Worm (Caenorhabditis elegans) whole organism, dauer: Measurements from ENCODE around the gene pola-1.
"Not testable (repeated sequence)": the region's sequence is repeated elsewhere in the genome, so short reads cannot be mapped to it uniquely, and the experiment has no call there.

Source experiments
- unc-62 ChIP-seq: sonication (generic microtip); optimal IDR thresholded peaks from 2 replicates; lab custom pipeline; 2017; ENCODE audit warnings: missing biosample characterization, missing genetic modification reagents, missing genetic modification characterization

Gene pola-1

DNA sequence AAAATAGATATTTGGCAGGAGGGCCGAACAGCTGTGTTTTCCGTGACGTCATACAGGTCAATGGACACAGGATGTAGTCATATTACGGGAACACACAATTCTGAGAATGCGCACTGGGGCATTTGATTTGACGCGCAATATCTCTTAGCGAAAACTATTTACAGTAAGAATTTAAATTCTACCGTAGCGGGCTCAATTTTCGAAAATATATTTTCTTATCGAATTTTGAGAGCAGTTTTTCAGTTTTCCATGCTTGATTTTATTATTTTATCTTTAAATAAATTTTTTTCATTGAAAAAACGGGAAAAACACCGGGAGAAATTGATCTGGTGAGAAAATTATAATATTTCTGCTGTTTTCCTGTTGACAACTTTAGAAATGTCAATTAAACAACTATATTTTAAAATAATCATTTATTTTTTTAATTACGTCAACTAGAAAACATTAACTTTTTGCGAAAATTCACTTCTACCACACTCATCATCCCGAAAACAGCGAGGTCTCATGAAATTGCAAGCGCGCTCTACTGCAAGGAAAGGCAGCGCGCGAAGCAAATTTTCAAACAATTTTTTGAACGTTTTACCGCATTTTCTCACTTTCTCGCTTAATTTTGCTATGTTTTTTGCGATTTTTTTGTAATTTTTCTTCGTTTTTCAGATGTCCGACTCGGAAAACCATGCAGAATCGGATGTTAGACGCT is at the start of gene pola-1, which contains the start of gene Y47D3A.1:
TSS of gene pola-1 (plus strand) at position 658 of the 700 bp plus-strand sequence.
TSS of gene Y47D3A.1 (minus strand) at position 51 of the 700 bp plus-strand sequence.
- no peak for TF ChIP-seq unc-62 (GFP tag; lab: Kevin White, UChicago)

DNA sequence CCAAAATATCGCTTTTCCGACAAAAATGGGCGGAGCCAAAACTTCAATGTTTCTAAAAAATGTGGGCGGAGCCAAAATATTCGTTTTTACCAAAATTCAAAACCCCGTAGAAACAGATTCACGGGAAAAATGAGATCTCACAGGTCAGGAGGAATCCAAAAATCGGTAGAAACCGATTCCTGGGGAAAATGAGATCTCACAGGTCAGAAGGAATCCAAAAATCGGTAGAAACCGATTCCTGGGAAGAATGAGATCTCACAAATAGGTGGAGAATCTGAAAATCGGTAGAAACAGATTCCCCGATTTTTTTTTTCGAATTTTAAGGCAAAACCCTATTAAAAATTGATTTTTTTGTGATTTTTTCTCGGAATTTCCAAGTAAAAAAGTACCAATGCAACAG is 48.8 kb upstream of the pola-1 start:
- no peak for TF ChIP-seq unc-62 (GFP tag; lab: Kevin White, UChicago)

ce11 chrIII:11095687-11096086 is 46.6 kb upstream of the pola-1 start:
- TF ChIP-seq unc-62 (GFP tag; lab: Kevin White, UChicago), result no peak

- TF ChIP-seq unc-62 (GFP tag; lab: Kevin White, UChicago), result no peak
Measured at ce11 chrIII:11099864-11100263, 42.4 kb upstream of the pola-1 start, which contains the start of gene hmt-1. TSS of gene hmt-1 (minus strand) at chrIII:11099964.

DNA sequence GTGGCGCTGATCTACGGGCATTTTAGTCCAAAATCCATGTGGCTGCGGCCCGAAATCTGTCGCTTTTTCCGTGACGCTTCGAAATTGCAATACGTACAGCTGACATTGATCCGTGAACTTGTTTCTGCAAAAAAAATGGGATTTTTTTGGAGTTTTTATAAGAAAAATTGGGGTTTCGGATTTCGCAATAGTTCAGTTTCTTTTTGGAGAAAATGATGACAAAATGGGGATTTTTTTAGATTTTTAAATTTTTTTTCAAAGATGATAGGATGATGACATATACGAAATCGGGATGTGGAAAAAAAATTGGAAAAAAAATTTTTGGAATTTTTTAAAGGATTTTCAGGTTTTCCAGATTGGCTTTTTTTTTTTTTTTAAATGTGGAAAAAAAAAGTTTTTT is 41.0 kb upstream of the pola-1 start:
- no peak for TF ChIP-seq unc-62 (GFP tag; lab: Kevin White, UChicago)

ce11 chrIII:11107327-11107726 is 34.9 kb upstream of the pola-1 start:
- TF ChIP-seq unc-62 (GFP tag; lab: Kevin White, UChicago), result no peak

DNA sequence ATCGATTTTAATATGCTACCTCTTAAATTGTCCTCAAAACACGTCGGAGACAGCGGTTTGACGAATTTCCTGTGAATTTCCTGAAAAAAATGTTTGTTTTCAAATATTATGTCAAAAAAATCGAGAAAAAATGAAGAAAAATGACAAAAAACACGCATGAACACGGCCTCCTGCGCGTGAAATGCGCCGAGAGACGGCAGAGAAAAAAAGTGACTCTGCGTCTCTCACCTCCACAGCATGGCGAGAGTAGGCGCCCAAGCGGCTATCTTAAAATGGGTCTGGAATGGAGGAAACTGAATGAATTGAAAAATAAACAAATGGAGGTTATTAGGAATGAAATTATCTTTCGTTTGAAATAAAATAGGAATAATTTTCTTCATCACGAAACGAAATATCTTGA is 31.5 kb upstream of the pola-1 start:
- TF ChIP-seq unc-62 (GFP tag; lab: Kevin White, UChicago), result no peak

DNA sequence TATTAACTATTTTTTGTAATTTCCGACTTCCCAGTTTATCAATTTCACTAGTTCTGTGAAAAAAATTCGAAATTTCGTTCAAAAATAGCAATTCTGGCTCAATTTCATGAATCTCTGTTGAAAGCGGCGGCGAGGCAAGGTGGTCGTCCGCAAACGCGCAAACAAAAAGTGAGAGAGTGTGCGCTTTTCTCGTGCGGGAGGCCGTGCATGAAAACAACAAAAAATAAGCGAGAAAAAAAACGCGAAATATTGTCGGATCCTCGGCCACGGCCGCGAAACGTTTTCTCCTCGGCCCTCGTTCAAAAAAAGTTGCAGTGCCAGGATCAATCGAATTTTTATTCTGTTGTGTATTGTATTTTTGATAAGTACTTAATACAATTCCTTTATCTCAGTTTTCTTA is 29.5 kb upstream of the pola-1 start:
- no peak for TF ChIP-seq unc-62 (GFP tag; lab: Kevin White, UChicago)

DNA sequence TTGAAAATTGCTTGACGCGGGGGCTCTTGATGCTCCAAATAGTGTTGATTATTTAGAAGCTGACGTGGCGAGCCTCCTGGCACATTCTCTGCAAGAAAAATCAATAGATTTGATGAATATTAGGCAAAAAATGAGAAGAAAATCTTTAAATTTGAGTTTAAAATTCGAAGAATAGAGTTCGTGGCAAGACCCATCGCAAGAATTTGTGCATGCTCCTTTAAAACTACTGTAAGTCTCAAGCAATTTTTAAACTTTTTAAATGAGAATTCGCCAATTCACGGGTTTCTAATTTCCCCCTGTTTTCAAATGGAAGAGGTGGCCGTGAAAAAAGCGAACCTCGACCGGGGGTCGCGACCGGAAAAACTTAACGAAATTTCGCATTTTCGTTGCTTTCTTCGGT is 28.4 kb upstream of the pola-1 start:
- no peak for TF ChIP-seq unc-62 (GFP tag; lab: Kevin White, UChicago)

DNA sequence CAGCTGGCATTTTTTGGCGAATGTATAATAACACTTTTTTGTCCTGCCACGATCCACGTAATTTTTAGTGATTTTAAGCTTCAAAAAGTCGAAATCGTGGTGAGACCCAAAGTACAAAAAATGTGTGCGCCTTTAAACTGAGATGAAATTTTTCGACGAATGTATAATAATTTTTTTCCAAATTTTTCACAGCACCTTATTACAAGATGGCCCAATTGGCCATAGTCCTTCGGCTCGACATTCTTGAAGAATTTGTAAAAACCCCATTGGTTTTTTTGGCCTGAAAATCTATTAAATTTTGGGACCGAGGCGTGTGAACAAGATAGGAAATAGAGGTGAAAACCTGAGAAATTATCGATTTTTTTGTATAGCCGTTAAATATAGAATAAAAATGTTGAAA is 26.3 kb upstream of the pola-1 start:
- no peak for TF ChIP-seq unc-62 (GFP tag; lab: Kevin White, UChicago)

- no peak for TF ChIP-seq unc-62 (GFP tag; lab: Kevin White, UChicago)
Measured at ce11 chrIII:11119176-11119853, 22.9 kb upstream of the pola-1 start, which contains the start of the genes sup-35 and Y48A6C.4. TSS of gene sup-35 (minus strand) at chrIII:11119226. TSS of gene Y48A6C.4 (plus strand) at chrIII:11119803.

ce11 chrIII:11123844-11124243 is 18.4 kb upstream of the pola-1 start:
- TF ChIP-seq unc-62 (GFP tag; lab: Kevin White, UChicago), result no peak

DNA sequence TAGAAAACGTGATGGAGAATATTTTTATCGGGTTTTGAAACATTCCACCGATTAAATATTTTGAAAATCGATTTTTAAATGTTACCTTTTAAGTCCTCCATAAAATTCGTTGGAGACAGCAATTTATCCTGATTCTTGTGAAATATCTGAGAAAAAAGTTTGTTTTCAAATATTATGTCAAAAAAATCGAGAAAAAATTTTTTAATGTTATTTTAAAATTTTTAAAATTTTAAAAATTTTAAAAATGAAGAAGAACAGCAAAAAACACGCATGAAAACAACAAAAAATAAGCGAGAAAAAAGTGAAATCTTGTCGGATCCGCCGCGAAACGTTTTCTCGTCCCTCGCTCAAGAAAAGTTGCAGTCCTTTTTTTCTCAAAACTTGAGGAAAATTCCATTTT is 14.7 kb upstream of the pola-1 start, which contains the start of gene Y48A6C.8:
TSS of gene Y48A6C.8 (minus strand) at position 101 of the 400 bp plus-strand sequence.
- no peak for TF ChIP-seq unc-62 (GFP tag; lab: Kevin White, UChicago)

DNA sequence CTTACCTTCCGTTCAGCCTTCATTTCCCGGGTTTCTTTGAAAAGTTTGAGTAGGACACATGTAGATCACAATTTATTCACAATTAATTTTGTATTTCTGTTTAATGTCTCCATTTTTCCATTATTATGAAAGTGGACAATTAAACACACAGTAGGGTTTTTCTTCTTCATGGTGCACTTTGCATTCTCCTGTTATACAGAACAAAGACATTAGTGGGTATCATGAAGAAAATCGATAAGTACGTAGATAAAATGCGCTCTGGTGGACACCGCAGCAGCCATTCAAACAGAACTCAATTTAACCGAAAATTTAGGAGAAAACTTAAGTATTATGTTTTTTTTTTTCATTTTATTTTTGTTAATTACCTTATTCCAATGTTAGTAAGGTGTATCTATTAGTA is 12.9 kb upstream of the pola-1 start:
- TF ChIP-seq unc-62 (GFP tag; lab: Kevin White, UChicago), result no peak

DNA sequence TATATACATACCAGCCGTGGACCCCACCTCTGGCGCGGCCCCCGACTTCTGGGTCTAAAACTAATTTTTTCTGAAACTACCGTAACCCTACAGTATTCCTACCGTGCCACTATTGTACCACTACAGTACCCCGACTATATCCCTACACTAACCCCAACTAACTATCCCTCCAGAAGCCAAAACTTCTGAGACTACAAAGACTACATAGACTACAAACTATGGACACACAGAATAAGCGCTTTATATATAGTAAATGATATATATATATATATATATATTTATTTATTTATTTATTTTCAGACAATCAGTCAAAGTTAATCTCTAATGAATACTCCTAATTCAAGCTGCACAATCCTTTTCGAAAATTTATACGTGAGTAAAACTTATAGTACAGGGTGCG is 10.8 kb upstream of the pola-1 start, which contains the start of gene pha-1:
TSS of gene pha-1 (plus strand) at position 301 of the 400 bp plus-strand sequence.
- TF ChIP-seq unc-62 (GFP tag; lab: Kevin White, UChicago), result not testable (repeated sequence)

- TF ChIP-seq unc-62 (GFP tag; lab: Kevin White, UChicago), result no peak
Measured at ce11 chrIII:11138922-11139321, 3.3 kb upstream of the pola-1 start, which contains the start of gene fbxa-128. TSS of gene fbxa-128 (minus strand) at chrIII:11139113.
